Fruit fly (Drosophila melanogaster): ENCODE results near the gene Cbs.
A peak's percentile ranks its signal among the peaks of the same experiment; 100 is the strongest.

Gene Cbs

DNA sequence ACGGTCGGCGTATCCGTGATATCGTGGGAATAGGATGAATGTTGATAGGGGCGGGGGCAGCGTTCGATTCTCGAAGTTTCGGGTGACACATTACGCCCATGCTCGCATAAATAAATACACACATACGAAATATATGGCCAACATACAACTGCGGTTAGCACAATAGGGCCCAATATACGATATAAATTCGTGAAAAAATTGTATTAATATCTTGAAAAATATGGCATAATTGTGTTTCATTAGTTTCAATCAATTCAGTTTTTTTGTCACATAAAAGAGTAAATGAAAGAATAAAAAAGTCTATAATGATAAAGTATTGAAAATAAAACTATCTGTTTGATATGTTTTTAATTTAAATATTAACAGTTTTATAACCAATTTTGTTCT, 9.0 kb upstream of the Cbs start:
- no peak for TF ChIP-seq dsf (GFP tag; optimal IDR thresholded peaks at IDR 0.05; ENCODE audit: borderline replicate concordance)
- TF ChIP-seq tai (GFP tag; optimal IDR thresholded peaks at IDR 0.05): no peak
- no peak for TF ChIP-seq Sp1 (GFP tag; optimal IDR thresholded peaks at IDR 0.05)
- peak; percentile 13 for TF ChIP-seq woc (GFP tag; optimal IDR thresholded peaks at IDR 0.05)
- no peak for TF ChIP-seq fru (GFP tag; optimal IDR thresholded peaks at IDR 0.05)

DNA sequence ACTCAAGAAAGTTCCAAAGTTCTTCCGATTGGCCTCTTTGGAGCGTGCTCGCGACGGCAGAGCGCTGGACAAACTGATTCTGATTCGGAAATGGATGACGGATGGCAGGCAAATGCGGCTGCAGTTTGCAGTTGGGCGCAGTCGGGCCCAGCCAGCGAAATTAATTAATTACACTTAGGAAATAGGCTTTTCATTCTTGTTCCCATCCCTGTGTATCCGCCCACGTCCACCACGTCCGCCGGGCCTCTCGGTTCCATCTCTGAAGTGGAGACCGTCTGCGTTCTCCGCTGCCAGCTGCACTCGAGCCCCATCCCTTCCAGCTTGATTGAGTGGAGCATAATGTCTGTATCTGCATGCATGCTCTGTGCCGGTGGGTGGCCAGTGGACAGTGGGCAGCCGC, 4.4 kb upstream of the Cbs start, which contains the start of gene CG15449:
CG15449 (minus strand) TSS at position 101 of the 400 bp plus-strand sequence.
- TF ChIP-seq foxo (GFP tag; optimal IDR thresholded peaks at IDR 0.05) (no peak), Myc (optimal IDR thresholded peaks at IDR 0.05) (no peak), Hr83 (GFP tag; optimal IDR thresholded peaks at IDR 0.05; ENCODE audit: poor library complexity, severe bottlenecking) (no peak), usp (GFP tag; optimal IDR thresholded peaks at IDR 0.05) (no peak), OdsH (GFP tag; optimal IDR thresholded peaks at IDR 0.05) (no peak), N (GFP tag; optimal IDR thresholded peaks at IDR 0.05) (no peak), CG32264 (GFP tag; optimal IDR thresholded peaks at IDR 0.05) (no peak)

DNA sequence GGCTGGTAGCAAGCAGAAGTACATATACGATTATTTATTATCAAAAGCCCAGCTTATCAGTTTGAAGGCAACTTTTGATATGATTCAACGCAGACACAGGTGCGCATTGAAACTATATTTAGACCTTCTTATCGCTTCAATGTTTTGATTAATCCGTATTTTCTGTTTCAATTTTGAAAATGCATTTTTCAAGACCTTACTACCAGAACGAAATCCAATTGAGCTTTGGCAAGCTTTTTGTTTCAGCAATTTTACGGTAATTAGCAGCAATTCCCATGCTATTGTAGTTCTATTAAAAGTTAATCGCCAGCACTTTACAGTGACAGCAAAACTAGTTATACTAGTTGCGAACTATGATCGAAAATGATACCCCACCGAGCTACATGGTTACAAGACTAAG, 3.1 kb upstream of the Cbs start, which contains the start of gene Mgstl:
Mgstl (plus strand) TSS at position 301 of the 400 bp plus-strand sequence.
- TF ChIP-seq Rel (GFP tag; optimal IDR thresholded peaks at IDR 0.05) (no peak), Rel (tag; optimal IDR thresholded peaks at IDR 0.05) (no peak), Dfd (GFP tag; optimal IDR thresholded peaks at IDR 0.05) (no peak), Hnf4 (GFP tag; optimal IDR thresholded peaks at IDR 0.05) (no peak), br (GFP tag; optimal IDR thresholded peaks at IDR 0.05) (no peak), Hr83 (GFP tag; optimal IDR thresholded peaks at IDR 0.05; ENCODE audit: poor library complexity, severe bottlenecking) (no peak), tai (GFP tag; optimal IDR thresholded peaks at IDR 0.05) (no peak), CG9705 (GFP tag; optimal IDR thresholded peaks at IDR 0.05) (no peak), pan (optimal IDR thresholded peaks at IDR 0.05) (no peak), woc (GFP tag; optimal IDR thresholded peaks at IDR 0.05) (no peak), Hr78 (GFP tag; optimal IDR thresholded peaks at IDR 0.05) (no peak), dmrt93B (GFP tag; optimal IDR thresholded peaks at IDR 0.05) (no peak), fru (GFP tag; optimal IDR thresholded peaks at IDR 0.05) (no peak), psq (GFP tag; optimal IDR thresholded peaks at IDR 0.05) (no peak), dsf (GFP tag; optimal IDR thresholded peaks at IDR 0.05; ENCODE audit: borderline replicate concordance) (no peak), Dif (GFP tag; optimal IDR thresholded peaks at IDR 0.05; ENCODE audit: partially characterized antibody) (no peak), OdsH (GFP tag; optimal IDR thresholded peaks at IDR 0.05) (no peak), brk (GFP tag; optimal IDR thresholded peaks at IDR 0.05) (no peak)

DNA sequence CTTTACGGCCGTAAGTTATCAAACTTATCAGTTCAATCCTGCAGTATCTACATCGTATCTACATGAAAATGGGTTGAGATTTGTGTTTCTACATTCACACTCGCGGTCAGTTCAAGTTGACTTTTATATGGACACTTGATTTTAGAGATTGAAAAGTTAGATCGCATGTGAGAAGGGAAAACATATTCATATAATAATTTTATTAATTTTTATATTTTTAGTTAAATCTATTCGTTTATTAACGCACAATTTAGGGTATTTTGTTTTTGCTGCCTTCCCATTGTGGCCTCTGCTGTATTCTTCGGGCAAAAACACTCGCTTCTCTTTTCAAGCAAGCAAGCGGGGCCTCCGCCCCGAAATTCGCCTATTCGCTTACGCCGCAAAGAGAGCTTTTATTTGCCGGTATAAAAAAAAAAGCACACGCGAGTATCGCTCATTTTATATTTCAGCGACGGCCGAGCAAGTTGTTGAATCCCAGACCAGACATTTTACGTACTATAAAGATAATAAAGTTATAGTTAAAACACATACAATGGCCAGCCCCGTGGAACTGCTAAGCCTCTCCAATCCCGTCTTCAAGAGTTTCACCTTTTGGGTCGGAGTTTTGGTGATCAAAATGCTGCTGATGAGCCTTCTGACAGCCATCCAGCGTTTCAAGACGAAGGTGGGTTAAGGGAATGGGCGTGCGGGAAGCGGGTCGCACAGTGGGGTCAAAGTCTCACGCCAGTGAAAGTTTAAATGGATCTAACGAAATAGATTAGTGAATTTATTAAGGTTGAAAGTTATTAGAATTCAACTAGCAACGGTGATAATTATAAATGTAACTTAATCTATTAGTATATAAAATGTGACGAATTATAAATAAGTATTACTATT, 2.1 kb upstream of the Cbs start:
- TF ChIP-seq woc (GFP tag; optimal IDR thresholded peaks at IDR 0.05): peak; percentile 57
- TF ChIP-seq h (GFP tag; optimal IDR thresholded peaks at IDR 0.05): peak; percentile 82
- TF ChIP-seq Sp1 (GFP tag; optimal IDR thresholded peaks at IDR 0.05): peak; percentile 86
- TF ChIP-seq HLH106 (tag; optimal IDR thresholded peaks at IDR 0.05): peak; percentile 92
- peak; percentile 84 for TF ChIP-seq rgr (GFP tag; optimal IDR thresholded peaks at IDR 0.05)
- peak; percentile 40 for TF ChIP-seq ey (GFP tag; optimal IDR thresholded peaks at IDR 0.05)
- TF ChIP-seq dmrt93B (GFP tag; optimal IDR thresholded peaks at IDR 0.05): peak; percentile 72
- no peak for TF ChIP-seq Abd-B (GFP tag; optimal IDR thresholded peaks at IDR 0.05)
- TF ChIP-seq Dif (GFP tag; optimal IDR thresholded peaks at IDR 0.05; ENCODE audit: partially characterized antibody): no peak
- TF ChIP-seq br (GFP tag; optimal IDR thresholded peaks at IDR 0.05): peak; percentile 50
- peak; percentile 71 for TF ChIP-seq brk (GFP tag; optimal IDR thresholded peaks at IDR 0.05)
- TF ChIP-seq OdsH (GFP tag; optimal IDR thresholded peaks at IDR 0.05): peak; percentile 78
- peak in 1 of 2 experiments; percentile 81 for TF ChIP-seq foxo (GFP tag; optimal IDR thresholded peaks at IDR 0.05)
- TF ChIP-seq fru (GFP tag; optimal IDR thresholded peaks at IDR 0.05): peak; percentile 72
- no peak for TF ChIP-seq tai (GFP tag; optimal IDR thresholded peaks at IDR 0.05)
- no peak for TF ChIP-seq Rel (GFP tag; optimal IDR thresholded peaks at IDR 0.05)
- peak; percentile 76 for TF ChIP-seq Rel (tag; optimal IDR thresholded peaks at IDR 0.05)
- peak; percentile 52 for TF ChIP-seq sv (GFP tag; optimal IDR thresholded peaks at IDR 0.05)
- peak; percentile 69 for TF ChIP-seq Hnf4 (GFP tag; optimal IDR thresholded peaks at IDR 0.05)
- TF ChIP-seq CG9705 (GFP tag; optimal IDR thresholded peaks at IDR 0.05): peak; percentile 79
- TF ChIP-seq sage (GFP tag; optimal IDR thresholded peaks at IDR 0.05): peak; percentile 57
- no peak for TF ChIP-seq Hr78 (GFP tag; optimal IDR thresholded peaks at IDR 0.05)
- no peak for TF ChIP-seq Jra (GFP tag; optimal IDR thresholded peaks at IDR 0.05)
- peak; percentile 75 for TF ChIP-seq psq (GFP tag; optimal IDR thresholded peaks at IDR 0.05)

All from whole organism, wandering third instar larva.